Worm (Caenorhabditis elegans): ENCODE measurements around the gene H39E23.3.

ce11 chrV:14093805-14094204 lies 13.8 kb upstream of the H39E23.3 start, which contains the start of gene D1086.8:
- TF ChIP-seq him-1 (tag; optimal IDR thresholded peaks at IDR 0.05) (no peak), dao-5 (tag; optimal IDR thresholded peaks at IDR 0.05) (no peak), W03F9.2 (tag; optimal IDR thresholded peaks at IDR 0.05) (no peak)

Data from whole organism, L4/young adult.